Worm (Caenorhabditis elegans): Measurements from ENCODE around the gene lsm-7.

DNA sequence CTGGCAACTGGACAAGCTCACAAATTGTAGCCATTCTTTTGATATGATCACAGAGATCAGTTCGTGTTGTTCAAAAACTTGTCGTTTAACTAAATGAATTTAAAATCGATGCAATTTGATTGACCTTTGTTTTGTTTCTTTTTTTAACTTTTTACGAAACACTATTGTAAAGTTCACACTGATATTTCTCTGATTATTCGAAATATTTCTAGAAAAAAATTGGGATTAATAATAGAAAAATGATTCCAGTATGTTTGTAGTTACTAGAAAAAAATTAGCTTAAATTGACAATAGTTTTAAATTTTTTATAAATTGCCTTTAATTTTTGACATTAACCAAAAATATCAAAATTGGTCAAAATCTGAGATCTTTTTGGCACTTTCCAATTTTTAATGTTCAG lies 24.1 kb upstream of the lsm-7 start, which contains the start of gene ZK596.2:
- TF ChIP-seq pqm-1 (tag; optimal IDR thresholded peaks at IDR 0.05) = no peak
- no peak for TF ChIP-seq ZK337.2 (GFP tag; IDR thresholded peaks at IDR 0.05)
- TF ChIP-seq nhr-11 (tag; optimal IDR thresholded peaks at IDR 0.05) = no peak
- TF ChIP-seq php-3 (GFP tag; IDR thresholded peaks at IDR 0.05) = no peak
- TF ChIP-seq mdt-29 (GFP tag; IDR thresholded peaks at IDR 0.05) = no peak
- no peak for TF ChIP-seq unc-39 (tag; optimal IDR thresholded peaks at IDR 0.05)
- no peak for TF ChIP-seq unc-130 (GFP tag; optimal IDR thresholded peaks at IDR 0.05)
- TF ChIP-seq ces-1 (GFP tag; optimal IDR thresholded peaks at IDR 0.05) = no peak
- no peak for TF ChIP-seq unc-62 (GFP tag; optimal IDR thresholded peaks at IDR 0.05 in 1 of 2)
- TF ChIP-seq unc-62 (tag; optimal IDR thresholded peaks at IDR 0.05) = no peak

Measured in whole organism, L4 larva.